Worm (Caenorhabditis elegans): ENCODE data around the gene ZK632.12.

DNA sequence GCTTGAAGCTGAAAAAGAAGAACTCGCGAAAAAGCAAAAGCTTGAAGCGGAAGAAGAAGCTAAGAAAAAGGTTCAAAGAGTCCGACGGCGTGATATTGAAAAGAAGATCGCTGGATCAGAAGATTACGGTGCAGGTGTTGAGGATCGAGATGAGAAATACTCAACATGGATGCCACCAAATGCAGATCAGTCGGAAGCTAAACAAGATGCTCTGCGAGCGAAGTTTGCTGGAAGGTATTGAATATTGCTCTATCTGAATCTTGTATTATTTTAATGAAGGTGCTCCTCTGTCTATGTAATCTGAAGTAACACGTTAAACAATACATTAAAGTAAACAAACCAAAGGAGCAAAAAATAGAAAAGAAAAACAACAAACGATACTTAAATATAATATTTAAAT lies 28.6 kb upstream of the ZK632.12 start:
- TF ChIP-seq snpc-4 (GFP tag; optimal IDR thresholded peaks at IDR 0.05) (no peak), snpc-4 (tag; optimal IDR thresholded peaks at IDR 0.05) (no peak), dpl-1 (GFP tag; optimal IDR thresholded peaks at IDR 0.05) (no peak), nfya-1 (tag; optimal IDR thresholded peaks at IDR 0.05; ENCODE audit: borderline replicate concordance, insufficient read depth) (no peak), Y95B8A.8 (GFP tag; IDR thresholded peaks at IDR 0.05) (0 out of 2 replicates have a peak, but pooled peaks have one; percentile 67), mel-28 (tag; optimal IDR thresholded peaks at IDR 0.05; ENCODE audit: borderline replicate concordance) (no peak)

All from whole organism, young adult.